Worm (Caenorhabditis elegans) whole organism, L4 larva: ENCODE results near the gene fbxb-60.

ENCODE experiments used
- lin-13 ChIP-seq: fragments of 150-350 bp; optimal IDR thresholded peaks from 2 replicates; lab custom pipeline; 2014; ENCODE audit warnings: missing biosample characterization, missing genetic modification reagents, missing genetic modification characterization
- lir-3 ChIP-seq: sonication (generic microtip); optimal IDR thresholded peaks from 2 replicates; lab custom pipeline; 2016; ENCODE audit warnings: mild to moderate bottlenecking, missing genetic modification characterization, missing compliant biosample characterization
- nhr-25 ChIP-seq: sonication (generic microtip); optimal IDR thresholded peaks from 2 replicates; lab custom pipeline; 2017; ENCODE audit warnings: missing genetic modification characterization, mild to moderate bottlenecking, missing compliant biosample characterization, antibody characterized with exemption, moderate library complexity, borderline replicate concordance; ENCODE audit not compliant: insufficient read depth
- snpc-4 ChIP-seq: fragments of 150-350 bp; optimal IDR thresholded peaks from 2 replicates; lab custom pipeline; 2014; ENCODE audit warnings: missing biosample characterization, missing genetic modification characterization
- unc-39 ChIP-seq: sonication (generic microtip); optimal IDR thresholded peaks from 2 replicates; lab custom pipeline; 2017; ENCODE audit warnings: missing biosample characterization, missing genetic modification characterization

- TF ChIP-seq snpc-4 (tag; lab: Kevin White, UChicago) (no peak), unc-39 (no peak), lir-3 (no peak), nhr-25 (no peak), lin-13 (GFP tag; lab: Kevin White, UChicago) (no peak)
These were observed 12.0 kb downstream of the fbxb-60 start, which contains the start of gene F55C9.11 for ce11 chrV:19309591-19309990.
